Worm (Caenorhabditis elegans) whole organism, L4/young adult: ENCODE measurements around the gene clec-169.

Experiments
- dao-5 ChIP-seq: sonication (generic microtip); optimal IDR thresholded peaks from 2 replicates; lab custom pipeline; 2016; ENCODE audit warnings: missing genotype, missing genetic modification characterization, moderate library complexity, missing compliant biosample characterization
- him-1 ChIP-seq: sonication (generic microtip); optimal IDR thresholded peaks from 2 replicates; lab custom pipeline; 2016; ENCODE audit warnings: missing genotype, missing genetic modification reagents, missing genetic modification characterization, missing compliant biosample characterization

ce11 chrIV:1278945-1279344 lies 17.8 kb downstream of the clec-169 start:
- TF ChIP-seq dao-5: no peak
- no peak for TF ChIP-seq him-1
